Worm (Caenorhabditis elegans) whole organism, L4 larva: ENCODE measurements around the gene B0222.1.

Experiments
- ceh-28 ChIP-seq: fragments of 150-350 bp; optimal IDR thresholded peaks from 2 replicates; lab custom pipeline; 2014; ENCODE audit warnings: missing biosample characterization, missing genetic modification reagents, missing genetic modification characterization
- hmg-1.1 ChIP-seq: fragments of 200-800 bp; sonication (Bioruptor generic); IDR thresholded peaks from 2 replicates; pipeline ENCODE4 v1.3.6; 2022; ENCODE audit warnings: missing genetic modification reagents, missing genetic modification characterization, missing compliant biosample characterization

DNA sequence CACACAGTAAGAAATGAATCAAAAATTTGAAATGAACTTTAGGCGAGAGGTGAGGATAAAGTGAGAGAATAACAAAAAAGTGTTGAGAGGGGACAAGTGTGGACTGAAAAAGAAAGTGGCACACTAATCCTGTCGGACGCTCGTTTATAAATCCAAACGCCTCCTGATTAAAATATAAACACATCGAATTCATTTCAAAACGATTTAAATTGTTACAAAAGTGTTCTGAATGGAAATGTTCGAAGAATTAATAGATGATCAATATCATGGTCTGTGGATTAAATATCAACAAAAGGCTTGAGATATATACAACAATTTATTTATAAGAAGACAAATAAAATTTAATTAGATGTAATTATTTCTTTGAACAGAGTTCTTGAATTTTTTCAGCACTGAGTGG, 34.0 kb downstream of the B0222.1 start, which contains the start of gene B0222.11:
- no peak for TF ChIP-seq hmg-1.1 (GFP tag; lab: Robert Waterston, UW)
- TF ChIP-seq ceh-28, result no peak
